Worm (Caenorhabditis elegans) whole organism, L4/young adult: ENCODE data around the gene B0303.4.

Experiments used
- W03F9.2 ChIP-seq: fragments of 150-350 bp; optimal IDR thresholded peaks from 2 replicates; lab custom pipeline; 2014; ENCODE audit warnings: missing biosample characterization, missing genetic modification characterization
- dao-5 ChIP-seq: sonication (generic microtip); optimal IDR thresholded peaks from 2 replicates; lab custom pipeline; 2016; ENCODE audit warnings: missing genotype, missing genetic modification characterization, moderate library complexity, missing compliant biosample characterization
- him-1 ChIP-seq: sonication (generic microtip); optimal IDR thresholded peaks from 2 replicates; lab custom pipeline; 2016; ENCODE audit warnings: missing genotype, missing genetic modification reagents, missing genetic modification characterization, missing compliant biosample characterization

- TF ChIP-seq him-1 (tag; lab: Kevin White, UChicago), result no peak
- no peak for TF ChIP-seq dao-5 (tag; lab: Kevin White, UChicago)
- TF ChIP-seq W03F9.2 (tag; lab: Kevin White, UChicago), result no peak
These were observed 14.6 kb upstream of the B0303.4 start, which contains the start of gene pgl-2 for ce11 chrIII:8674980-8675485.
